Worm (Caenorhabditis elegans) whole organism, L2 larva: ENCODE measurements around the gene nspg-12.
A peak's percentile ranks its signal among the peaks of the same experiment; 100 is the strongest.

Source experiments
- C34F6.9 ChIP-seq: fragments of 150-350 bp; optimal IDR thresholded peaks from 2 replicates; lab custom pipeline; 2014; ENCODE audit warnings: missing biosample characterization, missing genetic modification characterization
- F13H6.1 ChIP-seq: sonication (generic microtip); optimal IDR thresholded peaks from 2 replicates; lab custom pipeline; 2016; ENCODE audit warnings: missing genetic modification characterization, missing compliant biosample characterization
- Y55F3AM.14 ChIP-seq: fragments of 200-800 bp; sonication (Bioruptor generic); optimal IDR thresholded peaks from 2 replicates; lab custom pipeline; 2018; ENCODE audit warnings: mild to moderate bottlenecking, missing genetic modification characterization, missing compliant biosample characterization
- ZK546.5 ChIP-seq: sonication (generic microtip); optimal IDR thresholded peaks from 2 replicates; lab custom pipeline; 2017; ENCODE audit warnings: missing biosample characterization, missing genetic modification characterization
- aly-2 ChIP-seq: fragments of 150-350 bp; optimal IDR thresholded peaks from 2 replicates; lab custom pipeline; 2014; ENCODE audit warnings: missing biosample characterization, missing genetic modification characterization
- ama-1 ChIP-seq: fragments of 150-350 bp; optimal IDR thresholded peaks from 2 replicates; lab custom pipeline; 2018; ENCODE audit warnings: inconsistent platforms
- blmp-1 ChIP-seq: sonication (generic microtip); optimal IDR thresholded peaks from 2 replicates; lab custom pipeline; 2017; ENCODE audit warnings: missing genetic modification characterization, mild to moderate bottlenecking, missing compliant biosample characterization, antibody characterized with exemption, moderate library complexity; ENCODE audit not compliant: insufficient read depth
- crh-2 ChIP-seq: sonication (generic microtip); optimal IDR thresholded peaks from 2 replicates; lab custom pipeline; 2017; ENCODE audit warnings: missing biosample characterization, missing genetic modification characterization
- dmd-4 ChIP-seq: sonication (generic microtip); optimal IDR thresholded peaks from 2 replicates; lab custom pipeline; 2017; ENCODE audit warnings: missing biosample characterization, missing genetic modification characterization
- egl-27 ChIP-seq: sonication (generic microtip); optimal IDR thresholded peaks from 3 replicates; lab custom pipeline; 2017; ENCODE audit warnings: missing biosample characterization, missing genetic modification reagents, missing genetic modification characterization
- fos-1 ChIP-seq: fragments of 150-350 bp; optimal IDR thresholded peaks from 2 replicates; lab custom pipeline; 2014; ENCODE audit warnings: missing biosample characterization, missing genetic modification characterization
- gmeb-1 ChIP-seq: fragments of 150-350 bp; optimal IDR thresholded peaks from 2 replicates; lab custom pipeline; 2014; ENCODE audit warnings: missing biosample characterization, missing genetic modification characterization
- lin-13 ChIP-seq: fragments of 150-350 bp; optimal IDR thresholded peaks from 2 replicates; lab custom pipeline; 2014; ENCODE audit warnings: missing biosample characterization, missing genetic modification reagents, missing genetic modification characterization
- lin-39 ChIP-seq: fragments of 150-350 bp; optimal IDR thresholded peaks from 2 replicates; lab custom pipeline; 2014; ENCODE audit warnings: missing biosample characterization, missing genetic modification reagents, missing genetic modification characterization
- lsy-2 ChIP-seq, 2 experiments: fragments of 150-350 bp in 1 of 2; sonication (generic microtip) in 1 of 2; optimal IDR thresholded peaks; 2 replicates each; lab custom pipeline; 2014 to 2017; ENCODE audit warnings: missing biosample characterization in 2 of 2, missing genetic modification characterization in 2 of 2
- mab-5 ChIP-seq: fragments of 150-350 bp; optimal IDR thresholded peaks from 2 replicates; lab custom pipeline; 2014; ENCODE audit warnings: missing biosample characterization, missing genetic modification characterization
- mbf-1 ChIP-seq: sonication (generic microtip); optimal IDR thresholded peaks from 2 replicates; lab custom pipeline; 2017; ENCODE audit warnings: missing biosample characterization, missing genetic modification characterization
- nhr-11 ChIP-seq: fragments of 150-350 bp; optimal IDR thresholded peaks from 2 replicates; lab custom pipeline; 2014; ENCODE audit warnings: missing biosample characterization, missing genetic modification characterization
- nhr-129 ChIP-seq: fragments of 150-350 bp; optimal IDR thresholded peaks from 2 replicates; lab custom pipeline; 2014; ENCODE audit warnings: missing biosample characterization, missing genetic modification characterization
- nhr-21 ChIP-seq: fragments of 150-350 bp; optimal IDR thresholded peaks from 2 replicates; lab custom pipeline; 2014; ENCODE audit warnings: missing biosample characterization, missing genetic modification characterization
- nhr-237 ChIP-seq: fragments of 150-350 bp; optimal IDR thresholded peaks from 2 replicates; lab custom pipeline; 2014; ENCODE audit warnings: missing biosample characterization, missing genetic modification characterization
- sem-4 ChIP-seq: fragments of 150-350 bp; optimal IDR thresholded peaks from 2 replicates; lab custom pipeline; 2014; ENCODE audit warnings: missing biosample characterization, missing genetic modification reagents, missing genetic modification characterization
- skn-1 ChIP-seq: sonication (generic microtip); optimal IDR thresholded peaks from 2 replicates; lab custom pipeline; 2017; ENCODE audit warnings: missing biosample characterization, missing genetic modification characterization
- sma-3 ChIP-seq: sonication (generic microtip); optimal IDR thresholded peaks from 2 replicates; lab custom pipeline; 2016; ENCODE audit warnings: missing genetic modification reagents, missing genetic modification characterization, missing compliant biosample characterization
- sma-9 ChIP-seq, 2 experiments: fragments of 150-350 bp in 1 of 2; sonication (generic microtip) in 1 of 2; optimal IDR thresholded peaks; 2 replicates each; lab custom pipeline; 2014 to 2016; ENCODE audit warnings: missing genetic modification characterization in 2 of 2, mild to moderate bottlenecking in 1 of 2, missing biosample characterization in 1 of 2, missing compliant biosample characterization in 1 of 2, missing genetic modification reagents in 1 of 2, moderate library complexity in 1 of 2
- snpc-4 ChIP-seq: fragments of 150-350 bp; optimal IDR thresholded peaks from 2 replicates; lab custom pipeline; 2014; ENCODE audit warnings: missing biosample characterization, missing genetic modification characterization
- unc-39 ChIP-seq: fragments of 150-350 bp; optimal IDR thresholded peaks from 2 replicates; lab custom pipeline; 2014; ENCODE audit warnings: missing biosample characterization, missing genetic modification characterization
- unc-55 ChIP-seq: fragments of 150-350 bp; sonication (generic microtip); optimal IDR thresholded peaks from 3 replicates; lab custom pipeline; 2014; ENCODE audit warnings: missing biosample characterization, missing genetic modification reagents, missing genetic modification characterization
- unc-62 ChIP-seq: fragments of 150-350 bp; optimal IDR thresholded peaks from 2 replicates; lab custom pipeline; 2014; ENCODE audit warnings: missing biosample characterization, missing genetic modification reagents, missing genetic modification characterization
- zag-1 ChIP-seq: fragments of 150-350 bp; optimal IDR thresholded peaks from 2 replicates; lab custom pipeline; 2014; ENCODE audit warnings: missing biosample characterization, missing genetic modification characterization
- ztf-11 ChIP-seq: sonication (generic microtip); optimal IDR thresholded peaks from 2 replicates; lab custom pipeline; 2017; ENCODE audit warnings: missing biosample characterization, missing genetic modification characterization
- ztf-4 ChIP-seq: fragments of 150-350 bp; optimal IDR thresholded peaks from 2 replicates; lab custom pipeline; 2014; ENCODE audit warnings: missing biosample characterization, missing genetic modification characterization

The nspg-12 gene

ce11 chrX:5209429-5209828 is 47.7 kb upstream of the nspg-12 start:
- no peak for TF ChIP-seq nhr-21
- peak in 1 of 2 experiments; percentile 38 for TF ChIP-seq lsy-2 (tag; optimal IDR thresholded peaks at IDR 0.05; lab: Kevin White, UChicago)
- TF ChIP-seq nhr-11 (tag; lab: Kevin White, UChicago), result no peak
- no peak for TF ChIP-seq mbf-1 (tag; lab: Kevin White, UChicago)
- peak; percentile 59 for TF ChIP-seq F13H6.1 (tag; lab: Kevin White, UChicago)
- no peak for TF ChIP-seq ZK546.5 (tag; lab: Kevin White, UChicago)
- no peak for TF ChIP-seq aly-2
- TF ChIP-seq C34F6.9 (tag; lab: Kevin White, UChicago), result peak; percentile 25
- TF ChIP-seq ztf-4, result no peak
- no peak for TF ChIP-seq ztf-11 (tag; lab: Kevin White, UChicago)
- TF ChIP-seq nhr-129 (tag; lab: Kevin White, UChicago), result no peak
- no peak for TF ChIP-seq fos-1 (tag; lab: Kevin White, UChicago)

- TF ChIP-seq ztf-4, result peak; percentile 10
- no peak for TF ChIP-seq nhr-237
- TF ChIP-seq C34F6.9 (tag; lab: Kevin White, UChicago), result peak; percentile 22
- TF ChIP-seq F13H6.1 (tag; lab: Kevin White, UChicago), result peak; percentile 72
- no peak for TF ChIP-seq unc-39 (tag; lab: Kevin White, UChicago)
- peak in 1 of 2 experiments; percentile 39 for TF ChIP-seq lsy-2 (tag; optimal IDR thresholded peaks at IDR 0.05; lab: Kevin White, UChicago)
- TF ChIP-seq sma-9 (GFP tag; optimal IDR thresholded peaks at IDR 0.05; lab: Kevin White, UChicago), result peak; percentile 74
- no peak for TF ChIP-seq sma-9 (tag; optimal IDR thresholded peaks at IDR 0.05; lab: Kevin White, UChicago)
- TF ChIP-seq unc-55 (GFP tag; lab: Kevin White, UChicago), result peak; percentile 30
- TF ChIP-seq mab-5 (tag; lab: Kevin White, UChicago), result no peak
- TF ChIP-seq dmd-4, result no peak
- no peak for TF ChIP-seq nhr-11 (tag; lab: Kevin White, UChicago)
- peak; percentile 84 for TF ChIP-seq nhr-129 (tag; lab: Kevin White, UChicago)
- TF ChIP-seq crh-2 (tag; lab: Kevin White, UChicago), result peak; percentile 31
Observed at ce11 chrX:5210524-5210923, 46.6 kb upstream of the nspg-12 start.

- TF ChIP-seq gmeb-1 (tag; lab: Kevin White, UChicago) (no peak), sma-9 (GFP tag; optimal IDR thresholded peaks at IDR 0.05; lab: Kevin White, UChicago) (peak; percentile 6), sma-9 (tag; optimal IDR thresholded peaks at IDR 0.05; lab: Kevin White, UChicago) (no peak)
Observed at ce11 chrX:5210927-5211655, 46.0 kb upstream of the nspg-12 start.

- TF ChIP-seq lin-13 (GFP tag; lab: Kevin White, UChicago) (peak; percentile 20), nhr-129 (tag; lab: Kevin White, UChicago) (peak; percentile 98), nhr-11 (tag; lab: Kevin White, UChicago) (peak; percentile 11), sma-9 (GFP tag; optimal IDR thresholded peaks at IDR 0.05; lab: Kevin White, UChicago) (peak; percentile 1), sma-9 (tag; optimal IDR thresholded peaks at IDR 0.05; lab: Kevin White, UChicago) (no peak), zag-1 (tag; lab: Kevin White, UChicago) (peak; percentile 19), Y55F3AM.14 (GFP tag; lab: Kevin White, UChicago) (no peak), blmp-1 (tag; lab: Kevin White, UChicago) (no peak), ama-1 (lab: Kevin White, UChicago) (peak; percentile 17), unc-62 (no peak), lin-39 (tag; lab: Kevin White, UChicago) (no peak), skn-1 (no peak), lsy-2 (tag; optimal IDR thresholded peaks at IDR 0.05; lab: Kevin White, UChicago) (peak in 1 of 2 experiments; percentile 15), sem-4 (tag; lab: Kevin White, UChicago) (peak; percentile 50)
- TF ChIP-seq, all 48 proteins: peak for 8
Observed at ce11 chrX:5213032-5213431, 44.1 kb upstream of the nspg-12 start.

- TF ChIP-seq F13H6.1 (tag; lab: Kevin White, UChicago) (peak; percentile 59), snpc-4 (no peak), egl-27 (tag; lab: Kevin White, UChicago) (no peak), fos-1 (tag; lab: Kevin White, UChicago) (peak; percentile 94), crh-2 (tag; lab: Kevin White, UChicago) (peak; percentile 72), dmd-4 (no peak), nhr-129 (tag; lab: Kevin White, UChicago) (peak; percentile 93), lsy-2 (tag; optimal IDR thresholded peaks at IDR 0.05; lab: Kevin White, UChicago) (peak in 1 of 2 experiments; percentile 9), ama-1 (lab: Kevin White, UChicago) (no peak), sma-3 (GFP tag; lab: Kevin White, UChicago) (peak; percentile 1), sma-9 (GFP tag; optimal IDR thresholded peaks at IDR 0.05; lab: Kevin White, UChicago) (peak; percentile 71), sma-9 (tag; optimal IDR thresholded peaks at IDR 0.05; lab: Kevin White, UChicago) (no peak), nhr-21 (peak; percentile 66), gmeb-1 (tag; lab: Kevin White, UChicago) (peak; percentile 53), lin-13 (GFP tag; lab: Kevin White, UChicago) (no peak)
Observed at ce11 chrX:5213565-5213964, 43.5 kb upstream of the nspg-12 start.
